Fruit fly (Drosophila melanogaster) S2 (cell line): Measurements from ENCODE around the gene CG13315.

ENCODE experiments used
- CG8478 ChIP-seq: fragments of >200 bp; optimal IDR thresholded peaks from 2 replicates; lab custom pipeline; 2018
- CTCF ChIP-seq, 2 experiments: fragments of >200 bp; optimal IDR thresholded peaks; 2 replicates each; lab custom pipeline; 2018

dm6 chr3L:9063607-9064006 is 33.1 kb upstream of the CG13315 start:
- no peak for TF ChIP-seq CG8478 (lab: Kevin White, UChicago)
- TF ChIP-seq CTCF (optimal IDR thresholded peaks at IDR 0.05; lab: Kevin White, UChicago) = no peak
